Fruit fly (Drosophila melanogaster): ENCODE measurements around the gene CG16713.

Gene CG16713

DNA sequence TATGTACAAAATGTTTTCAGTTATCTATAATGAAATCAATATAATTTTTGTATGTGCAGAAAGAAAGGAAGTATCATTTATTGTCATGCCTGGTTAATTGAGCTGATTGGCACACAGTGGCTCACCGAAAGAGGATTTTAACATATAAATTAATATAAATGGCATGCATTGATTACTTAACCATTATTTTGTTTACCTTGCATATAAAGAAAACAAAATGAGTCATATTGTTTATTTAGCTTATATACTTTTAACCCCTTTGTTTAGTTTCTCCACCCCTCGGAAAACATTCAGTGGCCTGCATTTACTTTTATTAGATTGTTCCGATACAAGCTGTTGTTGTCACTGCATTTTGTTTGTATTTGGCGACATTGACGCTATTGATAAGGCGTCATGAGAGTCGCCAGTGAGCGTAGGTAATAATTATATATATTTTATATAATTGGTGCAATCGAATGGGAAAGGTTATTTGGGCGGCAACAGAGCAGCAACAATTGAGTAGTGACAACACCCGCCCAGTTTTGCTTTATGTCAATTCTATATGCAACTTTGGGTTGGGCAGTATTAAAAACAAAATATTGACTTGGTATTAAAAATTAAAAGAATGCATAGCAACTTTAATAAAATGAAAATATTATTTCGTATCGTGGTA, 47.6 kb downstream of the CG16713 start (continued):
- TF ChIP-seq dimm (GFP tag; IDR thresholded peaks at IDR 0.05) = no peak
- TF ChIP-seq CG31441 (GFP tag; IDR thresholded peaks at IDR 0.05) = no peak
- no peak for TF ChIP-seq hkb (optimal IDR thresholded peaks at IDR 0.05)
- TF ChIP-seq hkb (GFP tag; IDR thresholded peaks at IDR 0.05) = peak; percentile 22; the same call in 1 of the 2 replicates
- TF ChIP-seq CG11504 (tag; optimal IDR thresholded peaks at IDR 0.05) = peak; percentile 30
- no peak for TF ChIP-seq pita (GFP tag; optimal IDR thresholded peaks at IDR 0.05)
- TF ChIP-seq jigr1 (GFP tag; IDR thresholded peaks at IDR 0.05) = no peak
- TF ChIP-seq pros (GFP tag; optimal IDR thresholded peaks at IDR 0.05) = no peak
- TF ChIP-seq sens (GFP tag) = peak; percentile 62
- TF ChIP-seq CG31224 (GFP tag; IDR thresholded peaks at IDR 0.05) = no peak
- no peak for TF ChIP-seq sc (optimal IDR thresholded peaks at IDR 0.05)
- peak; percentile 33 for TF ChIP-seq sc (GFP tag; optimal IDR thresholded peaks at IDR 0.05)
- TF ChIP-seq sqz (GFP tag; optimal IDR thresholded peaks at IDR 0.05) = no peak
- TF ChIP-seq lmd (GFP tag; IDR thresholded peaks at IDR 0.05) = no peak
- TF ChIP-seq ab (GFP tag; optimal IDR thresholded peaks at IDR 0.05) = no peak
- TF ChIP-seq CG2120 (GFP tag; optimal IDR thresholded peaks at IDR 0.05) = no peak
- no peak for TF ChIP-seq CG11456 (GFP tag; IDR thresholded peaks at IDR 0.05)
- no peak for TF ChIP-seq CG14014 (GFP tag; IDR thresholded peaks at IDR 0.05)
- no peak for TF ChIP-seq CG11398 (GFP tag; optimal IDR thresholded peaks at IDR 0.05)
- no peak for TF ChIP-seq CG9609 (GFP tag; optimal IDR thresholded peaks at IDR 0.05)
- no peak for TF ChIP-seq rib (GFP tag; IDR thresholded peaks at IDR 0.05)
- no peak for TF ChIP-seq Lpt (GFP tag; optimal IDR thresholded peaks at IDR 0.05)
- TF ChIP-seq CG31388 (GFP tag; optimal IDR thresholded peaks at IDR 0.05) = no peak
- TF ChIP-seq Opbp (GFP tag; IDR thresholded peaks at IDR 0.05; ENCODE audit: partially characterized antibody) = no peak
- no peak for TF ChIP-seq Kr (GFP tag; optimal IDR thresholded peaks at IDR 0.05)
- no peak for TF ChIP-seq lov (optimal IDR thresholded peaks at IDR 0.05)
- TF ChIP-seq lov (GFP tag; IDR thresholded peaks at IDR 0.05) = no peak
- no peak for TF ChIP-seq caup (GFP tag; optimal IDR thresholded peaks at IDR 0.05; ENCODE audit: severe bottlenecking)
- no peak for TF ChIP-seq gsb (GFP tag; IDR thresholded peaks at IDR 0.05)
- peak; percentile 59 for TF ChIP-seq ATbp (GFP tag; optimal IDR thresholded peaks at IDR 0.05)
- TF ChIP-seq Hr39 (optimal IDR thresholded peaks at IDR 0.05) = no peak
- no peak for TF ChIP-seq zen2 (GFP tag; IDR thresholded peaks at IDR 0.05; ENCODE audit: partially characterized antibody)
- TF ChIP-seq CG9215 (GFP tag; IDR thresholded peaks at IDR 0.05) = no peak
- no peak for TF ChIP-seq ap (GFP tag; IDR thresholded peaks at IDR 0.05)
- TF ChIP-seq CG12391 (tag; optimal IDR thresholded peaks at IDR 0.05) = peak; percentile 20
- TF ChIP-seq sna (GFP tag; IDR thresholded peaks at IDR 0.05; ENCODE audit: partially characterized antibody) = no peak
- TF ChIP-seq dan (GFP tag; IDR thresholded peaks at IDR 0.05) = no peak
- TF ChIP-seq gro (GFP tag; optimal IDR thresholded peaks at IDR 0.05) = no peak
- no peak for TF ChIP-seq CG8359 (GFP tag; optimal IDR thresholded peaks at IDR 0.05; ENCODE audit: borderline replicate concordance)
- no peak for TF ChIP-seq CG10959 (GFP tag; IDR thresholded peaks at IDR 0.05)
- TF ChIP-seq CG30020 (tag; optimal IDR thresholded peaks at IDR 0.05) = no peak
- TF ChIP-seq fru (optimal IDR thresholded peaks at IDR 0.05) = no peak
- no peak for TF ChIP-seq D (optimal IDR thresholded peaks at IDR 0.05)
- TF ChIP-seq D (GFP tag; optimal IDR thresholded peaks at IDR 0.05) = peak; percentile 19
- no peak for TF ChIP-seq wdn (GFP tag; IDR thresholded peaks at IDR 0.05)
- TF ChIP-seq Dbx (GFP tag; IDR thresholded peaks at IDR 0.05) = no peak
- peak in 1 of 2 experiments; percentile 47 for TF ChIP-seq Hr78 (GFP tag; optimal IDR thresholded peaks at IDR 0.05)
- no peak for TF ChIP-seq ara (GFP tag; IDR thresholded peaks at IDR 0.05)
- no peak for TF ChIP-seq YL-1 (GFP tag; optimal IDR thresholded peaks at IDR 0.05)
- no peak for TF ChIP-seq pan (optimal IDR thresholded peaks at IDR 0.05)
- peak in 1 of 2 experiments; percentile 55 for TF ChIP-seq pan (GFP tag; optimal IDR thresholded peaks at IDR 0.05 in 1 of 2, IDR thresholded peaks at IDR 0.05 in 1 of 2)
- no peak for TF ChIP-seq scrt (GFP tag; optimal IDR thresholded peaks at IDR 0.05)
- no peak for TF ChIP-seq ind (GFP tag; optimal IDR thresholded peaks at IDR 0.05)
